Fruit fly (Drosophila melanogaster) whole organism, embryonic: ENCODE results near the gene CG46308.
A peak's percentile ranks its signal among the peaks of the same experiment; 100 is the strongest.

ENCODE experiments used
- Blimp-1 ChIP-seq: fragments of 200-800 bp; sonication (Bioruptor generic); optimal IDR thresholded peaks from 3 replicates; lab custom pipeline; 2018; ENCODE audit warnings: missing biosample characterization, missing genetic modification characterization, mild to moderate bottlenecking, moderate library complexity, missing genetic modification reagents
- CG10979 ChIP-seq: fragments of 200-800 bp; sonication (Bioruptor generic); optimal IDR thresholded peaks from 2 replicates; lab custom pipeline; 2018; ENCODE audit warnings: missing biosample characterization, mild to moderate bottlenecking, missing genetic modification characterization, moderate library complexity
- CG11085 ChIP-seq: fragments of 200-800 bp; sonication (Bioruptor generic); IDR thresholded peaks from 2 replicates; pipeline ENCODE4 v1.3.6; 2022; ENCODE audit warnings: missing biosample characterization, missing genetic modification characterization
- CG12219 ChIP-seq: fragments of 200-800 bp; sonication (Bioruptor generic); optimal IDR thresholded peaks from 3 replicates; lab custom pipeline; 2018; ENCODE audit warnings: missing biosample characterization, mild to moderate bottlenecking, missing genetic modification characterization
- CG12299 ChIP-seq: fragments of 200-800 bp; sonication (Bioruptor generic); optimal IDR thresholded peaks from 2 replicates; lab custom pipeline; 2018; ENCODE audit warnings: missing biosample characterization, mild to moderate bottlenecking, missing genetic modification characterization
- CG12391 ChIP-seq: fragments of 200-800 bp; sonication (Bioruptor generic); optimal IDR thresholded peaks from 3 replicates; lab custom pipeline; 2018; ENCODE audit warnings: missing biosample characterization, mild to moderate bottlenecking, missing genetic modification characterization, moderate library complexity
- CG13287 ChIP-seq: fragments of 200-800 bp; sonication (Bioruptor generic); IDR thresholded peaks from 2 replicates; pipeline ENCODE4 v1.3.6; 2022; ENCODE audit warnings: missing biosample characterization, missing genetic modification characterization; ENCODE audit not compliant: partially characterized antibody
- CG16813 ChIP-seq: fragments of 200-800 bp; sonication (Bioruptor generic); IDR thresholded peaks from 3 replicates; pipeline ENCODE4 v1.3.6; 2022; ENCODE audit warnings: missing biosample characterization, missing genetic modification characterization; ENCODE audit not compliant: partially characterized antibody
- CG17802 ChIP-seq: fragments of 200-800 bp; sonication (Bioruptor generic); optimal IDR thresholded peaks from 2 replicates; lab custom pipeline; 2018; ENCODE audit warnings: missing biosample characterization, mild to moderate bottlenecking, missing genetic modification characterization, moderate library complexity
- CG18262 ChIP-seq: fragments of 200-800 bp; optimal IDR thresholded peaks from 3 replicates; lab custom pipeline; 2019; ENCODE audit warnings: missing biosample characterization, mild to moderate bottlenecking, missing genetic modification characterization, moderate library complexity
- CG18619 ChIP-seq: fragments of 200-800 bp; sonication (Bioruptor generic); optimal IDR thresholded peaks from 3 replicates; lab custom pipeline; 2017; ENCODE audit warnings: missing biosample characterization, mild to moderate bottlenecking, missing genetic modification characterization
- CG2875 ChIP-seq: fragments of 200-800 bp; sonication (Bioruptor generic); optimal IDR thresholded peaks from 2 replicates; lab custom pipeline; 2017; ENCODE audit warnings: missing biosample characterization, mild to moderate bottlenecking, missing genetic modification characterization, missing genetic modification reagents
- CG32532 ChIP-seq: fragments of 200-800 bp; sonication (Bioruptor generic); IDR thresholded peaks from 2 replicates; pipeline ENCODE4 v1.3.6; 2022; ENCODE audit warnings: missing biosample characterization, missing genetic modification characterization
- CG3281 ChIP-seq: fragments of 200-800 bp; sonication (Bioruptor generic); optimal IDR thresholded peaks from 3 replicates; lab custom pipeline; 2017; ENCODE audit warnings: missing biosample characterization, mild to moderate bottlenecking, missing genetic modification characterization
- CG6272 ChIP-seq: fragments of 200-800 bp; sonication (Bioruptor generic); IDR thresholded peaks from 2 replicates; pipeline ENCODE4 v1.3.6; 2022; ENCODE audit warnings: missing biosample characterization, missing genetic modification characterization
- CG8359 ChIP-seq: fragments of 200-800 bp; sonication (Bioruptor generic); optimal IDR thresholded peaks from 2 replicates; lab custom pipeline; 2017; ENCODE audit warnings: missing biosample characterization, mild to moderate bottlenecking, missing genetic modification characterization, borderline replicate concordance
- CG9727 ChIP-seq: fragments of 200-800 bp; sonication (Bioruptor generic); optimal IDR thresholded peaks from 3 replicates; lab custom pipeline; 2017; ENCODE audit warnings: missing biosample characterization, mild to moderate bottlenecking, missing genetic modification characterization
- CG9797 ChIP-seq: fragments of 200-800 bp; sonication (Bioruptor generic); optimal IDR thresholded peaks from 3 replicates; lab custom pipeline; 2018; ENCODE audit warnings: missing biosample characterization, mild to moderate bottlenecking, missing genetic modification characterization
- CG9817 ChIP-seq: fragments of 200-800 bp; sonication (Bioruptor generic); optimal IDR thresholded peaks from 2 replicates; lab custom pipeline; 2018; ENCODE audit warnings: missing biosample characterization, mild to moderate bottlenecking, missing genetic modification characterization, moderate library complexity
- CTCF ChIP-seq: fragments of 200-800 bp; sonication (Bioruptor generic); optimal IDR thresholded peaks from 2 replicates; lab custom pipeline; 2017; ENCODE audit warnings: missing biosample characterization, mild to moderate bottlenecking, missing genetic modification characterization, moderate library complexity
- D19B ChIP-seq: fragments of 200-800 bp; sonication (Bioruptor generic); optimal IDR thresholded peaks from 2 replicates; lab custom pipeline; 2017; ENCODE audit warnings: missing biosample characterization, mild to moderate bottlenecking, missing genetic modification characterization
- GATAe ChIP-seq: fragments of 200-800 bp; sonication (Bioruptor generic); conservative IDR thresholded peaks from 2 replicates; pipeline ENCODE4 v1.3.6; 2022; ENCODE audit warnings: missing biosample characterization, missing genetic modification characterization
- H2.0 ChIP-seq: fragments of 200-800 bp; sonication (Bioruptor generic); IDR thresholded peaks from 2 replicates; pipeline ENCODE4 v1.3.6; 2022; ENCODE audit warnings: missing biosample characterization, missing genetic modification characterization
- Max ChIP-seq: fragments of 200-800 bp; sonication (Bioruptor generic); optimal IDR thresholded peaks from 2 replicates; lab custom pipeline; 2016; ENCODE audit warnings: missing biosample characterization, mild to moderate bottlenecking, missing genetic modification characterization
- Mrtf ChIP-seq: fragments of 200-800 bp; sonication (Bioruptor generic); IDR thresholded peaks from 3 replicates; pipeline ENCODE4 v1.3.6; 2022; ENCODE audit warnings: missing biosample characterization, missing genetic modification characterization
- Nf-YB ChIP-seq: fragments of 200-800 bp; sonication (Bioruptor generic); optimal IDR thresholded peaks from 3 replicates; lab custom pipeline; 2019; ENCODE audit warnings: missing biosample characterization, mild to moderate bottlenecking, missing genetic modification characterization, moderate library complexity
- Optix ChIP-seq: fragments of 200-800 bp; sonication (Bioruptor generic); IDR thresholded peaks from 3 replicates; pipeline ENCODE4 v1.3.6; 2022; ENCODE audit warnings: missing biosample characterization, missing genetic modification characterization
- Poxn ChIP-seq: fragments of 200-800 bp; sonication (Bioruptor generic); IDR thresholded peaks from 2 replicates; pipeline ENCODE4 v1.3.6; 2022; ENCODE audit warnings: missing biosample characterization, missing genetic modification characterization
- Vsx1 ChIP-seq: fragments of 200-800 bp; sonication (Bioruptor generic); optimal IDR thresholded peaks from 2 replicates; lab custom pipeline; 2017; ENCODE audit warnings: missing biosample characterization, mild to moderate bottlenecking, missing genetic modification characterization, missing genetic modification reagents
- amos ChIP-seq: fragments of 200-800 bp; sonication (Bioruptor generic); IDR thresholded peaks from 2 replicates; pipeline ENCODE4 v1.3.6; 2022; ENCODE audit warnings: missing biosample characterization, missing genetic modification characterization; ENCODE audit not compliant: partially characterized antibody
- ara ChIP-seq: fragments of 200-800 bp; sonication (Bioruptor generic); IDR thresholded peaks from 2 replicates; pipeline ENCODE4 v1.3.6; 2022; ENCODE audit warnings: missing biosample characterization, missing genetic modification characterization
- ato ChIP-seq: fragments of 200-800 bp; sonication (Bioruptor generic); IDR thresholded peaks from 2 replicates; pipeline ENCODE4 v1.3.6; 2022; ENCODE audit warnings: missing biosample characterization, missing genetic modification characterization; ENCODE audit not compliant: partially characterized antibody
- bcd ChIP-seq: fragments of 200-800 bp; sonication (Bioruptor generic); optimal IDR thresholded peaks from 2 replicates; lab custom pipeline; 2017; ENCODE audit warnings: missing biosample characterization, mild to moderate bottlenecking, missing genetic modification characterization
- bigmax ChIP-seq: fragments of 200-800 bp; sonication (Bioruptor generic); optimal IDR thresholded peaks from 2 replicates; lab custom pipeline; 2018; ENCODE audit warnings: missing biosample characterization, mild to moderate bottlenecking, missing genetic modification characterization
- chinmo ChIP-seq: fragments of 200-800 bp; sonication (Bioruptor generic); IDR thresholded peaks from 4 replicates; pipeline ENCODE4 v1.3.6; 2022; ENCODE audit warnings: missing biosample characterization, missing genetic modification characterization; ENCODE audit not compliant: partially characterized antibody
- dysf ChIP-seq: fragments of 200-800 bp; sonication (Bioruptor generic); IDR thresholded peaks from 3 replicates; pipeline ENCODE4 v1.3.6; 2022; ENCODE audit warnings: missing biosample characterization, missing genetic modification characterization
- eve ChIP-seq, 2 experiments: fragments of >200 bp; optimal IDR thresholded peaks; 2 replicates each; lab custom pipeline; 2017; ENCODE audit warnings: missing biosample characterization in 2 of 2, missing genetic modification characterization in 2 of 2
- gcm ChIP-seq: fragments of 200-800 bp; sonication (Bioruptor generic); optimal IDR thresholded peaks from 2 replicates; lab custom pipeline; 2019; ENCODE audit warnings: missing biosample characterization, mild to moderate bottlenecking, missing genetic modification characterization, moderate library complexity
- gfzf ChIP-seq: fragments of 200-800 bp; sonication (Bioruptor generic); optimal IDR thresholded peaks from 2 replicates; lab custom pipeline; 2016; ENCODE audit warnings: missing biosample characterization, mild to moderate bottlenecking, missing genetic modification characterization, moderate library complexity
- lab ChIP-seq: fragments of 200-800 bp; sonication (Bioruptor generic); optimal IDR thresholded peaks from 3 replicates; lab custom pipeline; 2017; ENCODE audit warnings: missing biosample characterization, missing genetic modification characterization, mild to moderate bottlenecking, moderate library complexity, missing genetic modification reagents
- onecut ChIP-seq: fragments of 200-800 bp; sonication (Bioruptor generic); IDR thresholded peaks from 2 replicates; pipeline ENCODE4 v1.3.6; 2022; ENCODE audit warnings: missing biosample characterization, missing genetic modification characterization
- p53 ChIP-seq: fragments of 200-800 bp; sonication (Bioruptor generic); optimal IDR thresholded peaks from 2 replicates; lab custom pipeline; 2016; ENCODE audit warnings: missing biosample characterization, missing genetic modification characterization
- prd ChIP-seq, 3 experiments: fragments of >200 bp in 2 of 3; fragments of 200-800 bp in 1 of 3; sonication (Bioruptor generic) in 1 of 3; optimal IDR thresholded peaks in 2 of 3; IDR thresholded peaks in 1 of 3; 2 replicates in 2 of 3; 3 replicates in 1 of 3; pipeline versions ENCODE4 v1.3.6 to Lab custom; 2017 to 2022; ENCODE audit warnings: missing biosample characterization in 1 of 3, missing genetic modification characterization in 1 of 3
- pum ChIP-seq: fragments of 200-800 bp; sonication (Bioruptor generic); optimal IDR thresholded peaks from 2 replicates; lab custom pipeline; 2016; ENCODE audit warnings: missing biosample characterization, missing genetic modification characterization
- sc ChIP-seq, 3 experiments: fragments of >200 bp in 2 of 3; fragments of 200-800 bp in 1 of 3; sonication (Bioruptor generic) in 1 of 3; optimal IDR thresholded peaks; 2 replicates in 2 of 3; 3 replicates in 1 of 3; lab custom pipeline; 2017; ENCODE audit warnings: mild to moderate bottlenecking in 1 of 3, missing biosample characterization in 1 of 3, missing genetic modification characterization in 1 of 3, missing genetic modification reagents in 1 of 3
- sima ChIP-seq: fragments of 200-800 bp; sonication (Bioruptor generic); optimal IDR thresholded peaks from 2 replicates; lab custom pipeline; 2016; ENCODE audit warnings: missing biosample characterization, missing genetic modification characterization
- slbo ChIP-seq: fragments of 200-800 bp; sonication (Bioruptor generic); IDR thresholded peaks from 2 replicates; pipeline ENCODE4 v1.3.6; 2022; ENCODE audit warnings: missing biosample characterization, missing genetic modification characterization
- tll ChIP-seq, 2 experiments: fragments of 200-800 bp in 1 of 2; fragments of >200 bp in 1 of 2; sonication (Bioruptor generic) in 1 of 2; optimal IDR thresholded peaks; 2 replicates each; lab custom pipeline; 2017 to 2019; ENCODE audit warnings: missing biosample characterization in 2 of 2, missing genetic modification characterization in 2 of 2, mild to moderate bottlenecking in 1 of 2, moderate library complexity in 1 of 2

CG46308 gene

DNA sequence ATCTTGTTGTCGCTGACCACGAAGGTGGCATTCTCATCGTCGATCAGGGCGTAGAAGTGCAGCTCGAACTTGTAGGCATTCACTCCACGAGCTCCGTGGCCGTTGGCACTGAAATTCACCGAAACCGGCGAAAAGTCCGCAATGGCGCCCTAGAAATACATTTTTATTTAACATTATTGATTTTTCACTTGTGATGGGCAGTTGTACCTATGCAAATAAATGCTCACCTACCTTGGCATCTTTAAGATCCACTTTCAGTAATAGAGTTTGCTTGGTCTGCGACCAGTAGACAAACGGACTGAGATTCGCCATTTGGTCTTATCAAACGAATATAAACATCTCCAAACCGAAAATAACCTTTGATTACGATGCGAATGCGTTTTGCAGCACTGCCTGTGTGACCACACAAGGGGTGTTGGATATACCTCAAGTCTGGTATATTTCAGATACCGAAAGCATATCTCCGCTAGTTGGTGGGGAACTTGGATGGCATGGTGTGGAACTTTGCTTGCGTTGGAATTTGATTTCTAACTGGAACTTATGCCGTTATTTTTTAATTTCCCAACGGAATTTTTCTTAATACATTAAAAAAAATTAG, 16.2 kb upstream of the CG46308 start, which contains the start of gene Hacd2 (continued):
- TF ChIP-seq chinmo (GFP tag; lab: Robert Waterston, UW) (peak; percentile 52; the same call in 1 of the 4 replicates), CG2875 (GFP tag; lab: Kevin White, UChicago) (no peak), bigmax (peak; percentile 71), CTCF (GFP tag; lab: Kevin White, UChicago) (peak; percentile 75), amos (GFP tag; lab: Robert Waterston, UW) (peak; percentile 53), CG12391 (tag; lab: Kevin White, UChicago) (no peak), bcd (GFP tag; lab: Kevin White, UChicago) (peak; percentile 7), D19B (GFP tag; lab: Kevin White, UChicago) (no peak), CG32532 (GFP tag; lab: Robert Waterston, UW) (no peak), CG6272 (GFP tag; lab: Robert Waterston, UW) (0 out of 2 replicates have a peak, but pooled peaks have one; percentile 16), ara (GFP tag; lab: Robert Waterston, UW) (no peak), Max (GFP tag; lab: Kevin White, UChicago) (peak; percentile 3), CG18619 (GFP tag; lab: Kevin White, UChicago) (no peak), CG8359 (no peak), CG17802 (no peak), pum (GFP tag; lab: Kevin White, UChicago) (no peak), sc (optimal IDR thresholded peaks at IDR 0.05; lab: Kevin White, UChicago) (no peak), sc (GFP tag; optimal IDR thresholded peaks at IDR 0.05; lab: Kevin White, UChicago) (no peak), Mrtf (no peak), CG9797 (GFP tag; lab: Kevin White, UChicago) (peak; percentile 81), slbo (peak; percentile 58), gfzf (peak; percentile 95), gcm (no peak), Nf-YB (no peak), H2.0 (GFP tag; lab: Robert Waterston, UW) (no peak), ato (peak; percentile 37; the same call in 1 of the 2 replicates), tll (GFP tag; optimal IDR thresholded peaks at IDR 0.05; lab: Kevin White, UChicago) (no peak), dysf (no peak), CG18262 (tag; lab: Kevin White, UChicago) (no peak), sima (GFP tag; lab: Kevin White, UChicago) (no peak), CG11085 (no peak), Vsx1 (no peak), CG9817 (tag; lab: Kevin White, UChicago) (no peak), lab (GFP tag; lab: Kevin White, UChicago) (peak; percentile 3), CG3281 (GFP tag; lab: Kevin White, UChicago) (no peak), CG13287 (GFP tag; lab: Robert Waterston, UW) (peak; percentile 74; the same call in 1 of the 2 replicates), onecut (GFP tag; lab: Robert Waterston, UW) (peak; percentile 96), GATAe (GFP tag; lab: Robert Waterston, UW) (peak; percentile 41), CG9727 (GFP tag; lab: Kevin White, UChicago) (no peak), CG12219 (GFP tag; lab: Kevin White, UChicago) (no peak), Poxn (GFP tag; lab: Robert Waterston, UW) (no peak), Blimp-1 (GFP tag; lab: Kevin White, UChicago) (no peak), Optix (GFP tag; lab: Robert Waterston, UW) (no peak), CG16813 (GFP tag; lab: Robert Waterston, UW) (peak; percentile 49; the same call in 2 of the 3 replicates), CG10979 (tag; lab: Kevin White, UChicago) (no peak), prd (optimal IDR thresholded peaks at IDR 0.05; lab: Kevin White, UChicago) (no peak), prd (GFP tag; IDR thresholded peaks at IDR 0.05; lab: Robert Waterston, UW) (no peak), eve (GFP tag; optimal IDR thresholded peaks at IDR 0.05; lab: Kevin White, UChicago) (no peak), p53 (GFP tag; lab: Kevin White, UChicago) (peak; percentile 0), CG12299 (no peak)
